Worm (Caenorhabditis elegans): Measurements from ENCODE around the gene scl-24.

The scl-24 gene

ce11 chrV:17493732-17494131 lies 7.6 kb downstream of the scl-24 start, which contains the start of gene fbxa-102:
Gene fbxa-102, minus strand, starts transcription at chrV:17493832.
- no peak for TF ChIP-seq aly-2 (tag; optimal IDR thresholded peaks at IDR 0.05)
- TF ChIP-seq sem-4 (tag; optimal IDR thresholded peaks at IDR 0.05) = no peak
- no peak for TF ChIP-seq mbf-1 (tag; optimal IDR thresholded peaks at IDR 0.05)
- TF ChIP-seq unc-55 (GFP tag; optimal IDR thresholded peaks at IDR 0.05) = no peak
- no peak for TF ChIP-seq mdl-1 (tag; optimal IDR thresholded peaks at IDR 0.05)
- TF ChIP-seq elt-3 (tag; optimal IDR thresholded peaks at IDR 0.05) = no peak
- TF ChIP-seq snpc-4 (tag; optimal IDR thresholded peaks at IDR 0.05) = no peak
- no peak for TF ChIP-seq nhr-237 (tag; optimal IDR thresholded peaks at IDR 0.05)
- no peak for TF ChIP-seq Y55F3AM.14 (GFP tag; optimal IDR thresholded peaks at IDR 0.05)
- TF ChIP-seq nhr-129 (tag; optimal IDR thresholded peaks at IDR 0.05) = no peak

- TF ChIP-seq nhr-25 (tag; optimal IDR thresholded peaks at IDR 0.05) = no peak
- no peak for TF ChIP-seq Y55F3AM.14 (GFP tag; optimal IDR thresholded peaks at IDR 0.05)
- no peak for TF ChIP-seq blmp-1 (tag; optimal IDR thresholded peaks at IDR 0.05; ENCODE audit: insufficient read depth)
- TF ChIP-seq lin-39 (tag; optimal IDR thresholded peaks at IDR 0.05) = no peak
- TF ChIP-seq lin-11 (tag; optimal IDR thresholded peaks at IDR 0.05) = no peak
- no peak for TF ChIP-seq unc-62 (GFP tag; optimal IDR thresholded peaks at IDR 0.05)
- no peak for TF ChIP-seq sma-3 (GFP tag; optimal IDR thresholded peaks at IDR 0.05)
- TF ChIP-seq ztf-4 (tag; optimal IDR thresholded peaks at IDR 0.05) = no peak
- TF ChIP-seq crh-2 (tag; optimal IDR thresholded peaks at IDR 0.05) = no peak
- TF ChIP-seq ztf-11 (tag; optimal IDR thresholded peaks at IDR 0.05) = no peak
- no peak for TF ChIP-seq nhr-10 (tag; optimal IDR thresholded peaks at IDR 0.05)
- TF ChIP-seq mbf-1 (tag; optimal IDR thresholded peaks at IDR 0.05) = no peak
- TF ChIP-seq lsy-2 (tag; optimal IDR thresholded peaks at IDR 0.05) = no peak
- no peak for TF ChIP-seq nhr-12 (tag; optimal IDR thresholded peaks at IDR 0.05)
Measured at ce11 chrV:17496071-17496470, 9.9 kb downstream of the scl-24 start, which contains the start of gene srh-118. Gene srh-118, minus strand, starts transcription at chrV:17496171.

DNA sequence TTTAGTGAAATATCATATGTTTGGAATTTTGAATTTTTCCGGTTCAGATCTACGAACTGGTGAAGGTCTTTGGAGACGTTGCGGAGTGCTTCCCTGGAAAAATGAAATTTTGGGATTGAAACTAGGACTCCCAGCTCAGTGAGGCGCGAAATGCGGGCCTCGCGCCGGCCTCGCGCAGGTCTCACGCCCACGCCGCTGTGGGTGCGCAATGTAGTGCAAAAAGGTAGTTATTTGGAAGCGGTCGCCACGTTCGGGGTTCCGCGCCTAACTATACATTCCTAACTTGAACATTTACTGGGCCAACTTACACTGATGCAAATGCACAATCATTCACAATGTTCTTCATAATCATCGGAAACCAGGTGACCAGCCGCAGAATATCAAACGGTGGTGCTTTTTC lies 13.9 kb downstream of the scl-24 start:
- no peak for TF ChIP-seq crh-2 (tag; optimal IDR thresholded peaks at IDR 0.05)
- TF ChIP-seq Y55F3AM.14 (GFP tag; optimal IDR thresholded peaks at IDR 0.05) = no peak
- no peak for TF ChIP-seq unc-62 (GFP tag; optimal IDR thresholded peaks at IDR 0.05)
- no peak for TF ChIP-seq ztf-11 (tag; optimal IDR thresholded peaks at IDR 0.05)
- no peak for TF ChIP-seq nhr-10 (tag; optimal IDR thresholded peaks at IDR 0.05)
- no peak for TF ChIP-seq nhr-25 (tag; optimal IDR thresholded peaks at IDR 0.05)
- no peak for TF ChIP-seq mdl-1 (tag; optimal IDR thresholded peaks at IDR 0.05)
- TF ChIP-seq skn-1 (tag; optimal IDR thresholded peaks at IDR 0.05) = no peak
- TF ChIP-seq ceh-82 (tag; optimal IDR thresholded peaks at IDR 0.05) = no peak
- no peak for TF ChIP-seq elt-1 (tag; optimal IDR thresholded peaks at IDR 0.05)

ce11 chrV:17506289-17506688 lies 20.2 kb downstream of the scl-24 start, which contains the start of gene srw-31:
Gene srw-31, plus strand, starts transcription at chrV:17506589.
- TF ChIP-seq Y55F3AM.14 (GFP tag; optimal IDR thresholded peaks at IDR 0.05) (no peak), fos-1 (tag; optimal IDR thresholded peaks at IDR 0.05) (no peak)

DNA sequence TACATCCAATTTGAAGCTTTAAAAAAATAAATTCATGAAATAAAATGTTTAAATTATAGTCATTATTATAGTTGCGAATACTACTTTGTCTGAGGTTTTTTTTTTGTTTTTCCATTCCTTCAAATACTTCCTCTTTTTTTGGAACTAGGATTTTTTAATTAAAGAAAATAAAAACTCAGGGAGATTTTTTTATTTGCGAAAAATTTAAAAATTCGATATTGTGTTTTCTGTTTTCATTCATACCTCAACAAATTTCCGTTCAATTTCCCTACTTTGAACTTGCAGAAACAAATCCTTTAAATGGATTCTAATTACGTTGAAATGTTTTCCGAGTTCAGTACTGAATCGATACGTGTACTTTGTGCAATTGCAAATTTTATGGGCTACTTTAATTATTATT lies 22.4 kb downstream of the scl-24 start, which contains the start of gene srw-32:
srw-32 (plus strand) TSS at position 301 of the 400 bp plus-strand sequence.
- TF ChIP-seq egl-27 (tag; optimal IDR thresholded peaks at IDR 0.05) (no peak), nhr-12 (tag; optimal IDR thresholded peaks at IDR 0.05) (no peak), fos-1 (tag; optimal IDR thresholded peaks at IDR 0.05) (no peak), F13H6.1 (tag; optimal IDR thresholded peaks at IDR 0.05) (no peak), crh-2 (tag; optimal IDR thresholded peaks at IDR 0.05) (no peak), ama-1 (optimal IDR thresholded peaks at IDR 0.05) (no peak), sma-3 (GFP tag; optimal IDR thresholded peaks at IDR 0.05) (no peak), unc-62 (GFP tag; optimal IDR thresholded peaks at IDR 0.05) (no peak), unc-55 (GFP tag; optimal IDR thresholded peaks at IDR 0.05) (no peak), nhr-25 (tag; optimal IDR thresholded peaks at IDR 0.05) (no peak), R02D3.7 (tag; optimal IDR thresholded peaks at IDR 0.05) (no peak)

ce11 chrV:17512763-17513162 lies 26.6 kb downstream of the scl-24 start:
- TF ChIP-seq sma-9 (GFP tag; optimal IDR thresholded peaks at IDR 0.05) (no peak), sma-9 (tag; optimal IDR thresholded peaks at IDR 0.05) (no peak)
